Fruit fly (Drosophila melanogaster) whole organism, embryonic: Measurements from ENCODE around the gene CG17198.

Source experiments
- B-H1 ChIP-seq: fragments of 200-800 bp; sonication (Bioruptor generic); IDR thresholded peaks from 3 replicates; pipeline ENCODE4 v1.3.6; 2022; ENCODE audit warnings: missing biosample characterization, missing genetic modification characterization
- CG31388 ChIP-seq: fragments of 200-800 bp; sonication (Bioruptor generic); optimal IDR thresholded peaks from 2 replicates; lab custom pipeline; 2016; ENCODE audit warnings: missing biosample characterization, missing genetic modification characterization
- CG8388 ChIP-seq: fragments of 200-800 bp; sonication (Bioruptor generic); optimal IDR thresholded peaks from 2 replicates; lab custom pipeline; 2019; ENCODE audit warnings: missing biosample characterization, mild to moderate bottlenecking, missing genetic modification characterization, moderate library complexity
- CTCF ChIP-seq: fragments of 200-800 bp; sonication (Bioruptor generic); optimal IDR thresholded peaks from 2 replicates; lab custom pipeline; 2017; ENCODE audit warnings: missing biosample characterization, mild to moderate bottlenecking, missing genetic modification characterization, moderate library complexity
- ERR ChIP-seq: fragments of 200-800 bp; sonication (Bioruptor generic); optimal IDR thresholded peaks from 2 replicates; lab custom pipeline; 2016; ENCODE audit warnings: missing biosample characterization, missing genetic modification characterization
- GATAe ChIP-seq: fragments of 200-800 bp; sonication (Bioruptor generic); conservative IDR thresholded peaks from 2 replicates; pipeline ENCODE4 v1.3.6; 2022; ENCODE audit warnings: missing biosample characterization, missing genetic modification characterization
- Neu2 ChIP-seq: fragments of 200-800 bp; sonication (Bioruptor generic); optimal IDR thresholded peaks from 3 replicates; lab custom pipeline; 2016; ENCODE audit warnings: missing biosample characterization, missing genetic modification characterization, borderline replicate concordance
- insv ChIP-seq, 2 experiments: fragments of 200-800 bp; sonication (Bioruptor generic); optimal IDR thresholded peaks; 3 replicates each; lab custom pipeline; 2016 to 2018; ENCODE audit warnings: missing biosample characterization in 2 of 2, missing genetic modification characterization in 2 of 2
- lbe ChIP-seq: fragments of 200-800 bp; sonication (Bioruptor generic); optimal IDR thresholded peaks from 2 replicates; lab custom pipeline; 2016; ENCODE audit warnings: missing biosample characterization, mild to moderate bottlenecking, missing genetic modification characterization
- sima ChIP-seq: fragments of 200-800 bp; sonication (Bioruptor generic); optimal IDR thresholded peaks from 2 replicates; lab custom pipeline; 2016; ENCODE audit warnings: missing biosample characterization, missing genetic modification characterization
- vfl ChIP-seq: fragments of 200-800 bp; sonication (Bioruptor generic); optimal IDR thresholded peaks from 2 replicates; lab custom pipeline; 2016; ENCODE audit warnings: missing biosample characterization, missing genetic modification characterization

DNA sequence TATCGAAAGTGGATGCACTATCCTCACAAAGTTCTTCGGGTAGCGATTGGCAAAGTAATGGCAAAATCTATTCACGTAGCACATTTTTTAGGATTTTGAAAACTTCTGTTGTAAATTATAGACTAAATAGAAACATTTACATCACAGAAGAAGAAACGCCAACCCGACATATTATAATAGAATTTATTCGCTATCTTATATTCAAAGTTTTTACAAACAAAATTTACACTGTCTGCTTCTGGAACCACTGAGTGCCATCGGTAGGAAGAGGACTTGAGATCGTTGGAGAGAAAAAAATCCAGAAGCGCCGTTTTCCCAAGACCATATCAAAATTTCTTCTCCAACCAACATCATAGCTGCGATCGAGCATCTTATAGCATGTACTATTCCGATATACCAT is 1.9 kb upstream of the CG17198 start, which contains the start of gene CG17195:
- TF ChIP-seq B-H1 (no peak), ERR (GFP tag; lab: Kevin White, UChicago) (no peak), vfl (GFP tag; lab: Kevin White, UChicago) (no peak), CG8388 (GFP tag; lab: Kevin White, UChicago) (no peak), GATAe (no peak), sima (GFP tag; lab: Kevin White, UChicago) (no peak), insv (GFP tag; optimal IDR thresholded peaks at IDR 0.05; lab: Kevin White, UChicago) (no peak), Neu2 (GFP tag; lab: Kevin White, UChicago) (no peak), lbe (GFP tag; lab: Kevin White, UChicago) (no peak), CG31388 (GFP tag; lab: Kevin White, UChicago) (no peak), CTCF (GFP tag; lab: Kevin White, UChicago) (no peak)
